Worm (Caenorhabditis elegans): Measurements from ENCODE around the gene fbxa-50.

The fbxa-50 gene

DNA sequence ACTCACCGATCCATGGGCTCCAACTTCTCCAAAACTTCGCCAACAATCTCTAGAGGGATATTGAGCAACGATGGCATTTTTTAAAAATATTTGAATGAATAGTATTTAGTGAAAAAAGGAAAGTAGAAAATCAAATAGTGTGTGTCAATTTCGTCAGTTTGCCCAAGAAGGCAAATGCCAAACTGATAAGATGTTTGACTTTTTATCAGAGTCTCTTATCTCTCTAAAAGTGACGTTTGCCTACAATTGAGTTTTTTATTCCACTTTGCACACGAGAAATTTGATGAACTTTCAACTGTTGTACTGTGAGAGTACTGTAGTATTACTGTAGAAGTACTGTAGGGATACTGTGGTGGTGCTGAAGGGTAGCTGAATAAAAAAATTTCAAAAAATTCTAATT, 35.2 kb upstream of the fbxa-50 start:
- TF ChIP-seq ets-4 (GFP tag; optimal IDR thresholded peaks at IDR 0.05) (peak; percentile 17), cebp-1 (GFP tag; IDR thresholded peaks at IDR 0.05) (peak; percentile 21; the same call in 1 of the 2 replicates), cebp-1 (tag; optimal IDR thresholded peaks at IDR 0.05) (peak; percentile 32), egl-18 (GFP tag; IDR thresholded peaks at IDR 0.05) (no peak), zim-3 (tag; optimal IDR thresholded peaks at IDR 0.05) (no peak), nhr-80 (tag; optimal IDR thresholded peaks at IDR 0.05) (peak; percentile 72), atf-7 (tag; optimal IDR thresholded peaks at IDR 0.05) (peak; percentile 35), ceh-100 (GFP tag; IDR thresholded peaks at IDR 0.05) (no peak), F37B4.10 (GFP tag; IDR thresholded peaks at IDR 0.05) (no peak)

DNA sequence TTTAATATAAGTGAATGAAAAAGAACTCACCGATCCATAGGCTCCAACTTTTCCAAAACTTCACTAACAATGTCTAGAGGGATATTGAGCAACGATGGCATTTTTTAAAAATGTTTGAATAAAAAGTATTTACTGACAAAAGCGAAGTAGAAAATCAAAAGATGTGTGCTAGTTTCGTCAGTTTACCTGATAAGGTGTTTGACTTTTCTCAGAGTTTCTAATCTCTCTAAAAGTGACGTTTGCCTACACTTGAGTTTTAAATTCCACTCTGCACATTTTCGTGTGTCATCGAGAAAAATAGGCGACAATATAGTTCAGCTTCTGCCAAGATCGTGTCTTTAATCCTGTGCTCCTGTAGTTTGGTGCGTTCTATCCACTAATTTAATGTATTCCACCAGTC, 33.2 kb upstream of the fbxa-50 start, which contains the start of gene fbxa-15:
Gene fbxa-15, minus strand, starts transcription at position 101 of the 400 bp plus-strand sequence.
- TF ChIP-seq mxl-1 (tag; optimal IDR thresholded peaks at IDR 0.05) (no peak), nhr-80 (tag; optimal IDR thresholded peaks at IDR 0.05) (no peak), mcd-1 (GFP tag; IDR thresholded peaks at IDR 0.05) (no peak), F49E8.2 (tag; optimal IDR thresholded peaks at IDR 0.05; ENCODE audit: insufficient read depth) (no peak), ceh-91 (GFP tag; IDR thresholded peaks at IDR 0.05) (no peak), nhr-120 (GFP tag; IDR thresholded peaks at IDR 0.05) (no peak), nhr-179 (tag; optimal IDR thresholded peaks at IDR 0.05) (no peak), ztf-26 (tag; optimal IDR thresholded peaks at IDR 0.05) (no peak), F22D6.2 (tag; optimal IDR thresholded peaks at IDR 0.05) (no peak), rec-8 (tag; optimal IDR thresholded peaks at IDR 0.05) (no peak), hmg-1.2 (GFP tag; IDR thresholded peaks at IDR 0.05) (no peak), ceh-79 (tag; optimal IDR thresholded peaks at IDR 0.05) (no peak)

DNA sequence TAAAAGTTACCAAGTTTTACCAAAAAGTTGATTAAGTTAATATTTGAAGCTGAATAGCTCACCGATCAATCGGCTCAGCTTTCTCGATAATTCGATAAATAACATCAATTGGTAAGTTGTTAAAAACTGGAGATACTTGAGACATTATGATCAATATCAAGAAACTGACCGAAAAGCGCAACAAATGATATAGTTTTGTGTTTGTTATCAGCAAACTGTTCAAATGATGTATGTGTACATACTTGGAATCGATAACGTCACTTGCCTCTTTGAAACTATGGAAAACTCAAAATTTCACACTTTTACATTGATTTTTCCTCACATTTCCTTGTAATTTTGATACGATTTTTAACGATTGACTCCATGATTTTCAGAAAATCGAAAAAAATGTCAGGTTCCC, 26.7 kb upstream of the fbxa-50 start, which contains the start of the genes fbxa-80 and fbxa-19:
Gene fbxa-80, minus strand, starts transcription at position 173 of the 400 bp plus-strand sequence.
Gene fbxa-19, plus strand, starts transcription at position 364 of the 400 bp plus-strand sequence.
- TF ChIP-seq mes-4 (tag; optimal IDR thresholded peaks at IDR 0.05) (no peak), ztf-18 (tag; optimal IDR thresholded peaks at IDR 0.05) (no peak), nhr-80 (tag; optimal IDR thresholded peaks at IDR 0.05) (peak; percentile 43)

DNA sequence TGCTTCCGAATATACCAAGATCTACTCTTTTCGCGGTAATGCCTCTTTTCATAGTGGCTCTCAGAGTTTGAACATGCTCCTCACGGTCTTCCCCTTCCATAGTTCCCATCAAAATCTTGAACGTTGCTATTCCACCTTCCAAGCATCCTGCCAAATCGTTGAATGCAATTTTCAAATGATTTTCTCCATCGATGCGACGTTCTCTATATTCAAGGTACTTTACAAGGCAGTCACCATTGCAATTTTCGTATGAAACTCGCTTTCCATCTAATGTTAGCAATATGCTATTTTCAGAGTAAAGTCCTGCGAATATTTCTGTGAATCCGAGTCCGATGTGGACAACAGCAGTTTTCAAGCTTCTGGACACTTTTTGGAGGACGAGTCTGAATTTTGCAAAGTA, 26.0 kb upstream of the fbxa-50 start:
- TF ChIP-seq tlf-1 (GFP tag; optimal IDR thresholded peaks at IDR 0.05) = no peak
- TF ChIP-seq fkh-3 (tag; optimal IDR thresholded peaks at IDR 0.05) = no peak
- TF ChIP-seq egl-18 (GFP tag; IDR thresholded peaks at IDR 0.05) = no peak
- no peak for TF ChIP-seq aptf-2 (GFP tag; conservative IDR thresholded peaks at IDR 0.05)
- TF ChIP-seq mes-4 (tag; optimal IDR thresholded peaks at IDR 0.05) = no peak
- no peak for TF ChIP-seq ceh-100 (GFP tag; IDR thresholded peaks at IDR 0.05)
- TF ChIP-seq bed-1 (GFP tag; IDR thresholded peaks at IDR 0.05) = no peak
- TF ChIP-seq lag-1 (GFP tag; IDR thresholded peaks at IDR 0.05) = no peak
- no peak for TF ChIP-seq gei-17 (GFP tag; optimal IDR thresholded peaks at IDR 0.05)
- TF ChIP-seq ama-1 (optimal IDR thresholded peaks at IDR 0.05) = no peak
- no peak for TF ChIP-seq ama-1 (GFP tag; optimal IDR thresholded peaks at IDR 0.05)
- no peak for TF ChIP-seq F57C9.4 (tag; optimal IDR thresholded peaks at IDR 0.05)

DNA sequence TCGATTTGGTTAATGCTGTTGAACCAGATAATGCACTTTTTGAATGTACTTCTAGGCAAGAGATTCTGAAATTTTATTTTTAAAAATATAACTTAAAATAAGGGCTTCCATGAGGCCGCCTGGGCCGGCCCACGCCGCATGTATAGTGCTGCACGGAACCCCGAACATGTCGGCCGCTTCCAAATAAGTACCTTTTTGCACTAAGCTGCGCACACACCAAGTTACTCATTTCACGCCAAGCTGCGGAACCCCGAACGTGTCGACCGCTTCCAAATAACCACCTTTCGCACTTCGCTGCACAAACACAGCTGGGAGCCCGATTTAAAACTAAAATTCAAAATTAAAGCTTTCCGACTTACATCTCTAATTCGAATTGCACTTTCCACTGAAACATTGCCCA, 23.0 kb upstream of the fbxa-50 start:
- peak; percentile 61 for TF ChIP-seq snpc-1.1 (tag; optimal IDR thresholded peaks at IDR 0.05; ENCODE audit: insufficient read depth)
- TF ChIP-seq tbp1 (GFP tag; optimal IDR thresholded peaks at IDR 0.05) = no peak
- no peak for TF ChIP-seq F10E7.11 (tag; optimal IDR thresholded peaks at IDR 0.05)
- TF ChIP-seq snpc-4 (GFP tag; optimal IDR thresholded peaks at IDR 0.05) = peak; percentile 46
- peak in 2 of 4 experiments; percentile 68 to 85 for TF ChIP-seq snpc-4 (tag; optimal IDR thresholded peaks at IDR 0.05)
- no peak for TF ChIP-seq snpc-1.3 (tag; optimal IDR thresholded peaks at IDR 0.05; ENCODE audit: insufficient read depth)

Data from whole organism, young adult.